Fruit fly (Drosophila melanogaster): ENCODE measurements around the gene CG15525.

The CG15525 gene

DNA sequence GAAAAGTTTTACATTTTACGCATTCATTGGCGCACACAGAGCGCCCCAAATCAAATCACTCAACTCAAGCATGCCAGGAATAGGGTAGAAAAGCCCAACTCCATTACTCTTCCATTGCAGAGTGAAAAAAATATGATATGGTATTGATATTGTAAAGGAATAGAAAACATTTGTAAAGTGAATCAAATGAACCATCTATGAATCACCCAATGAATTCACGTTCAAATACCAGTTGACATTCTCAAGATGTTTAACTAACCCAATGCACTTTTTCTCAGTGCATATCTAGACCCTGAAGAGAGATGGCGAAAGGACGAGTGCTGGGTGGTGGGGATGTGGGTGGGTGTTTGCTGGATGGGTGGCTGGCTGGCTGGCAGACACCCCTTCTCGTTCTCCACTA, 18.9 kb downstream of the CG15525 start (continued):
- TF ChIP-seq CG7987 (GFP tag; optimal IDR thresholded peaks at IDR 0.05) = no peak
- TF ChIP-seq CG43689 (GFP tag; IDR thresholded peaks at IDR 0.05) = no peak
- TF ChIP-seq CG17612 (GFP tag; IDR thresholded peaks at IDR 0.05) = no peak
- TF ChIP-seq CG8765 (GFP tag; IDR thresholded peaks at IDR 0.05) = no peak
- no peak for TF ChIP-seq CG8290 (GFP tag; optimal IDR thresholded peaks at IDR 0.05)
- TF ChIP-seq CG8290 (tag; optimal IDR thresholded peaks at IDR 0.05) = peak in 1 of 2 experiments; percentile 62
- peak; percentile 47 for TF ChIP-seq Sox102F (GFP tag; optimal IDR thresholded peaks at IDR 0.05)
- no peak for TF ChIP-seq CG10274 (GFP tag; optimal IDR thresholded peaks at IDR 0.05)
- no peak for TF ChIP-seq CG1602 (GFP tag; optimal IDR thresholded peaks at IDR 0.05)
- peak; percentile 1 for TF ChIP-seq Deaf1 (tag; optimal IDR thresholded peaks at IDR 0.05)
- TF ChIP-seq CG13424 (tag; optimal IDR thresholded peaks at IDR 0.05) = peak; percentile 26
- TF ChIP-seq H2.0 (GFP tag; IDR thresholded peaks at IDR 0.05) = peak; percentile 19; the same call in 1 of the 2 replicates
- TF ChIP-seq CG11456 (GFP tag; IDR thresholded peaks at IDR 0.05) = 0 out of 3 replicates have a peak, but pooled peaks have one; percentile 48
- TF ChIP-seq CG16815 (GFP tag; optimal IDR thresholded peaks at IDR 0.05) = no peak
- TF ChIP-seq Dfd (GFP tag; optimal IDR thresholded peaks at IDR 0.05) = no peak
- TF ChIP-seq ken (GFP tag; IDR thresholded peaks at IDR 0.05) = no peak
- TF ChIP-seq CG18764 (GFP tag; optimal IDR thresholded peaks at IDR 0.05) = no peak
- peak; percentile 6 for TF ChIP-seq Xbp1 (GFP tag; optimal IDR thresholded peaks at IDR 0.05)
- TF ChIP-seq chif (GFP tag; optimal IDR thresholded peaks at IDR 0.05) = no peak
- no peak for TF ChIP-seq lbe (GFP tag; optimal IDR thresholded peaks at IDR 0.05)
- no peak for TF ChIP-seq CG14860 (GFP tag; IDR thresholded peaks at IDR 0.05; ENCODE audit: partially characterized antibody)
- TF ChIP-seq Optix (GFP tag; IDR thresholded peaks at IDR 0.05) = no peak
- TF ChIP-seq CG1792 (GFP tag; optimal IDR thresholded peaks at IDR 0.05) = no peak
- TF ChIP-seq fd96Cb (tag; optimal IDR thresholded peaks at IDR 0.05) = peak; percentile 21
- no peak for TF ChIP-seq fru (optimal IDR thresholded peaks at IDR 0.05)
- TF ChIP-seq crol (GFP tag; IDR thresholded peaks at IDR 0.05) = no peak
- TF ChIP-seq Ravus (GFP tag; IDR thresholded peaks at IDR 0.05) = no peak
- no peak for TF ChIP-seq z (GFP tag; IDR thresholded peaks at IDR 0.05)
- no peak for TF ChIP-seq sima (GFP tag; optimal IDR thresholded peaks at IDR 0.05)
- no peak for TF ChIP-seq CG7271 (tag; optimal IDR thresholded peaks at IDR 0.05)
- peak; percentile 38 for TF ChIP-seq CG10147 (GFP tag; optimal IDR thresholded peaks at IDR 0.05)
- no peak for TF ChIP-seq CG18011 (GFP tag; optimal IDR thresholded peaks at IDR 0.05)
- TF ChIP-seq sd (tag; optimal IDR thresholded peaks at IDR 0.05) = no peak
- TF ChIP-seq dysf (GFP tag; IDR thresholded peaks at IDR 0.05) = peak; percentile 51; the same call in 1 of the 3 replicates
- TF ChIP-seq CG6254 (GFP tag; optimal IDR thresholded peaks at IDR 0.05) = no peak
- peak; percentile 79 for TF ChIP-seq lab (GFP tag; optimal IDR thresholded peaks at IDR 0.05)
- no peak for TF ChIP-seq Sin3A (optimal IDR thresholded peaks at IDR 0.05)
- no peak for TF ChIP-seq NK7.1 (GFP tag; optimal IDR thresholded peaks at IDR 0.05)
- no peak for TF ChIP-seq CG31365 (tag; optimal IDR thresholded peaks at IDR 0.05)

- peak; percentile 47 for TF ChIP-seq Ets65A (GFP tag)
- no peak for TF ChIP-seq vnd (GFP tag; IDR thresholded peaks at IDR 0.05; ENCODE audit: partially characterized antibody)
- no peak for TF ChIP-seq CG2199 (GFP tag; IDR thresholded peaks at IDR 0.05)
- 0 out of 2 replicates have a peak, but pooled peaks have one; percentile 4 for TF ChIP-seq ranshi (GFP tag; IDR thresholded peaks at IDR 0.05)
- TF ChIP-seq CG6689 (GFP tag; IDR thresholded peaks at IDR 0.05) = no peak
- TF ChIP-seq seq (GFP tag; IDR thresholded peaks at IDR 0.05) = 0 out of 2 replicates have a peak, but pooled peaks have one; percentile 8
- TF ChIP-seq mirr (GFP tag; optimal IDR thresholded peaks at IDR 0.05) = no peak
- 0 out of 3 replicates have a peak, but pooled peaks have one; percentile 14 for TF ChIP-seq ci (GFP tag; IDR thresholded peaks at IDR 0.05)
- TF ChIP-seq tx (GFP tag; optimal IDR thresholded peaks at IDR 0.05) = no peak
- no peak for TF ChIP-seq nom (GFP tag; optimal IDR thresholded peaks at IDR 0.05)
- TF ChIP-seq scrt (GFP tag; optimal IDR thresholded peaks at IDR 0.05) = peak; percentile 50
- no peak for TF ChIP-seq fd64A (GFP tag; optimal IDR thresholded peaks at IDR 0.05)
Observed at dm6 chr3R:29969347-29969746, 28.1 kb downstream of the CG15525 start, which contains the start of gene TkR99D. Gene TkR99D, minus strand, starts transcription at chr3R:29969447.
